Fruit fly (Drosophila melanogaster): ENCODE results near the gene CG9372.

The CG9372 gene

DNA sequence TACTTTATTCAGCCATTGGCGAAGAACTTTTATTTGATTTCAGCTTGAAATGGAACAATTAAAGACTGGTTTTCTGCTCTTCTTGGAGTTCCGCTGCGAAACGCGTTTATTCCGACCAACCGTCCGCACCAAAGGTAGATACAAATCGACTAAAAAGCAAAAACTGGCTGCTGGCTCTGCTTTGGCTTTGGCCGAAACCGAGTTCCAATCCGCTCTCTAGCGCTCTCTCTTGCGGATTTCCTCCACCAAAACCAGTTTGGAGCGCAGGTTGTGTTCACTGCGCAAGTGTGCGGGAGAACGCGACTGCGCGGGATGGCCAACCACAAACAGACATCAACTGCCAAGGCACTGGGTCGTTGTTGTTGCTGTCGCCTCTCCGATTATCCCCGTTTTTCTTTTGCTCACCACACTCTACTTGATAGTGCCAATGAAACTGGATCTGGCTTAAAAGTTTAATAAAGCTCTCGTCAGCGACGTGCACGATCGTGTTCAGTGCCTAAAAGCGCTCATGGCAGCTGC, 29.5 kb downstream of the CG9372 start, which contains the start of gene wnd:
Gene wnd, minus strand, starts transcription at position 306 of the 519 bp plus-strand sequence.
- no peak for TF ChIP-seq noc (tag; optimal IDR thresholded peaks at IDR 0.05)

DNA sequence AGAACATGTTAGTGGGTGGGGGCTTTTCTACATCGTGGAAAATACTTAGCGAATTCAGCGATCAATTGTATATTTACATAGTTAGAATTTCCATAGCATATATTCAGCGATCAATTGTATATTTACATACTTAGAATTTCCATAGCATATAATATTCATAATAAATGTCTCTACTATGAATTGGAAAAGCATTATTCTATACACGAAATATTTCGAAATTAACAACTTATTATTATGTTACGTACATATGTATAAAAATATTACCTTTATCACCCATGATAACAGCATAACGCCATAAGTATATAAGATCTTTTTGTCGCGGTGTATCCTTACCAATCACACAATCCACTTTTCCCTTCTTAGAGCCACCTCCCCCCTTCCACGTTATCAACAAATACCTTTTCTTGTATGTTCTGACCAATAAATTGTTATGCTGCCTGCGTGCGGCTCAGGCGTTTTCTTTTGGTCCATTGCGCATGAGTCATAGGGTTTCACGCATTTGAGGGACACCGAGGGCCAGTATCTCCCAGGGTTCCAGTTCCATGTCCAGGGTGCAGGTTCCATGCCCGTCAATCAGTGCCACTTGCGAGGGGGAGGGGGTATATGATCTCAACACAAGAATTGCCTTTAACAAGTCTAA, 30.9 kb downstream of the CG9372 start:
- no peak for TF ChIP-seq noc (tag; optimal IDR thresholded peaks at IDR 0.05)

DNA sequence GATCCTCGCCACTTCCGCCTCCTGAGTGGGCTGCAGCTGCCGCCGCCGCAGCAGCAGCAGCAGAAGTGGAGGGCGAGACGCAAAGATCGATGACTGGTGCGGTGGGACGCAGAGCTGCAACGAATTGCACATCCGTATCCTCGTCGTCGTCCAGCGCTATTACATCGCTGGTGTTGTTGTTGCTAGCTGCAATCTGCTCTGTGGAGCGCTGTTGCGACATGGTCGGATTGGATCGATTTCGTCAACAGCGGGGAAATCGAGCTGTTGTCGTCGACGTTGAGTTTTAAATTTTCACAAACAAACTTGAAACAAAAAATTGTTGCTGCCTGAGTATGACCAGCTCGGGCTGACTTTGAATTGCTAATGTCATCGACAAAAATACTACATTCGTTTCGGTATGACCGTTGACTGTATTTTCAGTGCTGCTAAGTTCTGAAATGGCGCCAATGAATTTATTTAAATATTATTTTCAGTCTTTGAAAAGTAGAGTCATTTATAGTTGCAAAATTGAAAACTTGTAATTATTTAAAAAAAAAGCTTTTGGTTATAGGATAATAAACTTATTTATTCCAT, 36.5 kb downstream of the CG9372 start, which contains the start of gene Rnf146:
Gene Rnf146, minus strand, starts transcription at position 369 of the 573 bp plus-strand sequence.
- TF ChIP-seq noc (tag; optimal IDR thresholded peaks at IDR 0.05) = no peak

DNA sequence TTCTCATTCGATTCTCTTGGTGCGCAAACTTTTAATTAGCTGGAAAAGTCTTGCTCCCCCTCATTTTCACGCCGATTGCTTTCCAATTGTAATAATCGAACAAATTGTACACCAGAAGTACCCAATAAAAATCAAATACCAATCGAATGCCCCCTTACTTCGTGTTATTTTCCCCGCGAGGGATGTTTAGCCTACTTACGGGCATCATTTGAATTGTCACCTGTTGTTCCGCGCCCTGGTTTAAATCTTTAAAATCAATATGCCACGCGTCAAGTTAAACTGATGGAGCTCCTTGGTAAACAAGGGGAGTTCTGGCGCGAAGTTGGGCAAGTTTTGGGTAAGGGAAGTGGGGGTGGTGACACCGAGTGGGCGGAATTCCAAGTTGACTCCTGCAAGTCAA, 40.3 kb downstream of the CG9372 start:
- no peak for TF ChIP-seq noc (tag; optimal IDR thresholded peaks at IDR 0.05)

DNA sequence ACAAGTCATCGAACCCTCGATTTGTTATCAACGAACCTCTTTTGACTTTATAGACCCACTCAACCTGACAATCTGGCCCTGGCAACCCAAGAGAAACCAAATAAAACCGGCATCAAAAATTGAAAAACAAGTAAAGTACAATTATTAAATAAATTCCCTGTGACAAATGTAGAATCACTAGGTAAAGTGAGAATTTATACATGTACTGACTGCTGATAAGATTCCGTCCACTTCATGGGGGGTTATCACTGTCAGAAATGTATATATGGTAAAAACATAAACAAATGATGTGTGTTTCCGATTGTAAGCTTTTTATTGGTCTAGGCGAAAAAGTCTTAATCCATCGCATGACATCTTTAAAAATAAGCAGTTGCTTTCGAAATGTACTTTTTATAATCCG, 42.6 kb downstream of the CG9372 start:
- peak; percentile 91 for TF ChIP-seq noc (tag; optimal IDR thresholded peaks at IDR 0.05)

DNA sequence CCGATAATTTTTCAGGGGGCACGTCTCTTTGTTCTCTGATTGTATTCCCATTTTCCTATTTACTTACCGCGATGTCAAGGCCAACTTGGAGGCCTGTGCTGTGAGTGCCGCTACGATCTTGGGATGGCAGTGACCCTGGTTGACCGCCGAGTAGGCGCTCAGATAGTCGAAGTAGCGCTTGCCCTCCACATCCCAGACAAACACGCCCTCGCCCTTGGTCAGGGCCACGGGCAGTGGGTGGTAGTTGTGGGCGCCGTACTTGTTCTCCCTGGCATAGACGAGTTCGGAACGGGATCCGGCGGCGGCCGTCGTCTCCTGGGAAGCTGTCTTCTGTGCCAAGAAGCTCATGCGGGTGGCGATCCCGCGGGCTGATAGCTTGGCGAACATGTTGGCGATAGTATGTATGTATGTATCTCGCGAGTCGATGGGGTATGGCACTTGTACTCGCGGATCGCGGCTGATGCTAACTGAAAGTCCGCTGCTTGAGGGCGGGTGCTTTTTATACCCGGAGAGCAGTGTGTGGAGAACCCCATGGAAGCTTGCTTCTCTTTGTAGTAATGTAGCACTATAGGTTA, 43.5 kb downstream of the CG9372 start, which contains the start of gene Oat:
Gene Oat, minus strand, starts transcription at position 478 of the 575 bp plus-strand sequence.
- TF ChIP-seq noc (tag; optimal IDR thresholded peaks at IDR 0.05) = no peak

DNA sequence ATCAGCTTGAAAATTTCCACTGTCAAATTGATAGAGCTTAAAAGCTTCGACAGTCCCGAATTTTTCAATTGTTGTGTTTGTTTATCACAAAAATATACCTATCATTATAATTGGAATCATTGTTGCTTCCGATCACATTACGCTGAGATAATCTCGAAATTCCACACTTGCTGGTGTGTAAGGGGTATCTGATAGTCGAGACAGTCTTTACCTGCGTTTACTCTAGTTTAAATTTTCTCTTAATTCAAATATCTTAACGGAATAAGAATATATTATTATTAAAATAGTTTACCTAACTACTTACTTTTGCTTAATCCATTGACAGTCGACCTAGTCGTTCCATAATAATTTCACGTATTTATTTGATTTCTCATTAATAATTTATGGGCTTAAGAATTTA, 44.1 kb downstream of the CG9372 start:
- no peak for TF ChIP-seq noc (tag; optimal IDR thresholded peaks at IDR 0.05)

DNA sequence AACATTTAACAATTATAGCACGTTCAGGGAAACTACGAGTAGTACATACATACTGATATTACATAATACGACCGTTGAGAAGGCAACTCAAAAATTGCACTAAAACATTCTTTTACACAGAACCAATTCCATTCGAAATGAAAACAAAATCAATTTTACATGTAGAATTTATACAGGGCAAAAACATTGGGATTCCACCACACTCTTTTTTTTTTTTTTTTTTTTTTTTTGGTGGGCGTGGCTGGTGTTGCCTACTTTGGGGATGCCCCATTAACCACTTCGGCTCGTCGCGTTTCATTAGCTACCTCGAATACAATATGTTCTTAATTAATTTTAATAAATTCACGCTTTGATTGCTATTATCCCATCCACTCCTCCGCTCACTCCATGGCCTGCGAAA, 44.6 kb downstream of the CG9372 start:
- TF ChIP-seq noc (tag; optimal IDR thresholded peaks at IDR 0.05) = no peak

DNA sequence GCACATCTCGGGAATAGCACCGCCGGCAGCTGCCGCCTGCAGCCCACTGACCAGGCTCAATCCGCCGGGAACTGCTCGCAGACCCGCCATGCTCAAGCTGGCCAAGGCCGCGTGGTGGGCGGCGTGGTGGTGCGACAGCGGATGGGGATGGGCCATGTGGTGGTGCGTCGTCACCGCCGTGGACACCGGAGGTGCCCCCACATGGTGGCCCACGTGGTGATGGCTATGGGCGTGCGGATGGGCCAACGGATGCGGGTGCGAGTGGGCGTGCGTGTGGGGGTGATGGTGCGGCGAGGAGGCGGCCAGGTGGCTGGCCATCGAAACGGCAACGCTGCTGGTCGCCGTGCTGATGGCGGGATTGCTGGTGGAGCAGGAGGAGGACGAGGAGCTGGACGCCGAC, 47.5 kb downstream of the CG9372 start:
- no peak for TF ChIP-seq noc (tag; optimal IDR thresholded peaks at IDR 0.05)

DNA sequence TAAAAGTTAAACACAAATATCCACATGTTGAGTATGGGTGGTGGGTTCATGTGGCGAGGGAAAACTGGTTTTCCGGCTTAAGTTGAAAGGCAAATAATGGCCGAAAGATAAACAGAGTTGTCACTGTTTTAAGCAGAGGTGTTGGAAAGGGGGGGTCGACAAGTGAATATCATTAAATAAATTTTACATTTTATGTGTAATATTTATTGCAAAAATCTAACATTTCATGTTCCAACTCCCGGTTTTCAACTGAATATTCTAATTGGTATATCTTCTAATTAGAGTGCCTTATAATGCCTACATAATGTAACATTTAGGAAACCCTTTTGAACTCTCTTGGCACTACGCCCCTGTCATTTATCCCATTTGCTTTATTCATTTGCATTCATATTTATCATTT, 49.9 kb downstream of the CG9372 start:
- no peak for TF ChIP-seq noc (tag; optimal IDR thresholded peaks at IDR 0.05)

Measured in whole organism, larva.